Fruit fly (Drosophila melanogaster) whole organism, adult: ENCODE results near the gene qtc.

ENCODE experiments used
- CG14711 ChIP-seq: fragments of 200-800 bp; sonication (Bioruptor generic); optimal IDR thresholded peaks from 2 replicates; lab custom pipeline; 2018; ENCODE audit warnings: missing biosample characterization, mild to moderate bottlenecking, missing genetic modification characterization, moderate library complexity
- CG1620 ChIP-seq: fragments of 200-800 bp; sonication (Bioruptor generic); optimal IDR thresholded peaks from 2 replicates; lab custom pipeline; 2016; ENCODE audit warnings: missing biosample characterization, missing genetic modification characterization
- CG5204 ChIP-seq: fragments of 200-800 bp; sonication (Bioruptor generic); optimal IDR thresholded peaks from 2 replicates; lab custom pipeline; 2016; ENCODE audit warnings: missing biosample characterization, missing genetic modification characterization
- CG7101 ChIP-seq: fragments of 200-800 bp; sonication (Bioruptor generic); optimal IDR thresholded peaks from 2 replicates; lab custom pipeline; 2018; ENCODE audit warnings: missing biosample characterization, mild to moderate bottlenecking, missing genetic modification characterization, moderate library complexity
- Crg-1 ChIP-seq: fragments of 200-800 bp; sonication (Bioruptor generic); optimal IDR thresholded peaks from 2 replicates; lab custom pipeline; 2016; ENCODE audit warnings: missing biosample characterization, missing genetic modification characterization
- Mnt ChIP-seq: fragments of 200-800 bp; sonication (Bioruptor generic); optimal IDR thresholded peaks from 2 replicates; lab custom pipeline; 2016; ENCODE audit warnings: missing biosample characterization, mild to moderate bottlenecking, missing genetic modification characterization
- bab1 ChIP-seq: fragments of 200-800 bp; sonication (Bioruptor generic); optimal IDR thresholded peaks from 3 replicates; lab custom pipeline; 2019; ENCODE audit warnings: missing biosample characterization, mild to moderate bottlenecking, missing genetic modification characterization, moderate library complexity
- cic ChIP-seq: fragments of 200-800 bp; sonication (Bioruptor generic); optimal IDR thresholded peaks from 2 replicates; lab custom pipeline; 2017; ENCODE audit warnings: missing biosample characterization, mild to moderate bottlenecking, missing genetic modification characterization, moderate library complexity
- cnc ChIP-seq, 2 experiments: fragments of >200 bp; optimal IDR thresholded peaks; 2 replicates each; lab custom pipeline; 2017
- kay ChIP-seq: fragments of 200-800 bp; sonication (Bioruptor generic); peaks from one replicate; lab custom pipeline; 2016; ENCODE audit warnings: missing biosample characterization, missing genetic modification characterization, borderline replicate concordance
- ovo ChIP-seq: fragments of 200-800 bp; sonication (Bioruptor generic); optimal IDR thresholded peaks from 2 replicates; lab custom pipeline; 2016; ENCODE audit warnings: missing biosample characterization, missing genetic modification characterization
- toe ChIP-seq: fragments of 200-800 bp; sonication (Bioruptor generic); optimal IDR thresholded peaks from 2 replicates; lab custom pipeline; 2016; ENCODE audit warnings: missing biosample characterization, missing genetic modification characterization

dm6 chr2L:5085561-5085960 is 24.9 kb downstream of the qtc start:
- TF ChIP-seq CG7101 (tag; lab: Kevin White, UChicago) (no peak), kay (GFP tag; lab: Kevin White, UChicago) (no peak), CG14711 (tag; lab: Kevin White, UChicago) (no peak), cnc (optimal IDR thresholded peaks at IDR 0.05; lab: Kevin White, UChicago) (no peak), Mnt (GFP tag; lab: Kevin White, UChicago) (no peak), CG5204 (GFP tag; lab: Kevin White, UChicago) (no peak), cic (GFP tag; lab: Kevin White, UChicago) (no peak), bab1 (GFP tag; lab: Kevin White, UChicago) (peak; percentile 46), toe (no peak), CG1620 (GFP tag; lab: Kevin White, UChicago) (no peak), Crg-1 (no peak), ovo (GFP tag; lab: Kevin White, UChicago) (no peak)
